Fruit fly (Drosophila melanogaster) Kc167 (cell line): ENCODE measurements around the gene CG14668.

Experiments
- Myc ChIP-seq: fragments of >200 bp; optimal IDR thresholded peaks from 2 replicates; lab custom pipeline; 2017; ENCODE audit warnings: missing external identifiers
- Sin3A ChIP-seq: fragments of >200 bp; optimal IDR thresholded peaks from 2 replicates; lab custom pipeline; 2018; ENCODE audit warnings: missing external identifiers
- h ChIP-seq: fragments of >200 bp; optimal IDR thresholded peaks from 3 replicates; lab custom pipeline; 2018; ENCODE audit warnings: missing external identifiers
- insv ChIP-seq: fragments of >200 bp; optimal IDR thresholded peaks from 3 replicates; lab custom pipeline; 2018; ENCODE audit warnings: missing external identifiers
- psq ChIP-seq: fragments of >200 bp; optimal IDR thresholded peaks from 2 replicates; lab custom pipeline; 2017; ENCODE audit warnings: missing external identifiers
- ttk ChIP-seq: sonication (Bioruptor generic); optimal IDR thresholded peaks from 2 replicates; lab custom pipeline; 2017; ENCODE audit warnings: missing external identifiers

dm6 chr3R:5361681-5362319 is 25.7 kb downstream of the CG14668 start:
- TF ChIP-seq h (lab: Kevin White, UChicago): no peak
- TF ChIP-seq psq: no peak
- TF ChIP-seq insv (lab: Kevin White, UChicago): no peak
- no peak for TF ChIP-seq Sin3A (lab: Kevin White, UChicago)
- no peak for TF ChIP-seq ttk
- no peak for TF ChIP-seq Myc (lab: Kevin White, UChicago)
